Worm (Caenorhabditis elegans): ENCODE results near the gene col-9.

DNA sequence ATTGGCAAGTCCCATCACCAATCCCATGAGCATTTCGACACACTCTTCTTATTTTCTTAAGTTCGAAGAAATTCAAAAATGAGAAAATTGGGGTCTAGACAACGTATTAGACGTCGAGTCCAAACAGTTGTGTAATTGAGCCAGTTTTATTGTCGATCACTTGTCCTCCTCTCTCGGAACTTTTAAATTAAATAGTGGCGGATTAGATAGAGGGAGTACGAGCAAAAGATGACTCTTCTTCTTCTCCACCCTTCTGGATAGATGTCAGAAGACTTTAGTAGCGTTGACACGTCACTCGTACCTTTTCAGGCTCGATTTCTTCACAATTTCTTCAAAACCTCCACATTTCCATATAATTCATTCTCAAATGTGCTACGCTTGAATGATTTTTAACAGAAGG is 25.3 kb downstream of the col-9 start:
- TF ChIP-seq dpl-1 (GFP tag; optimal IDR thresholded peaks at IDR 0.05) = no peak
- no peak for TF ChIP-seq egl-27 (tag; optimal IDR thresholded peaks at IDR 0.05)
- no peak for TF ChIP-seq ceh-82 (tag; optimal IDR thresholded peaks at IDR 0.05)
- TF ChIP-seq mab-9 (GFP tag; IDR thresholded peaks at IDR 0.05) = no peak

Data from whole organism, L1 larva.